Fruit fly (Drosophila melanogaster) whole organism, prepupa: ENCODE data around the gene Cyp9f2.

Experiments used
- Blimp-1 ChIP-seq: fragments of 200-800 bp; sonication (Bioruptor generic); optimal IDR thresholded peaks from 3 replicates; lab custom pipeline; 2017; ENCODE audit warnings: missing biosample characterization, missing genetic modification characterization, mild to moderate bottlenecking, moderate library complexity, missing genetic modification reagents
- CG10631 ChIP-seq: fragments of 200-800 bp; sonication (Bioruptor generic); optimal IDR thresholded peaks from 2 replicates; lab custom pipeline; 2016; ENCODE audit warnings: missing biosample characterization, missing genetic modification characterization
- CG10669 ChIP-seq: fragments of 200-800 bp; sonication (Bioruptor generic); optimal IDR thresholded peaks from 3 replicates; lab custom pipeline; 2018; ENCODE audit warnings: missing biosample characterization, mild to moderate bottlenecking, missing genetic modification characterization, moderate library complexity
- CG11294 ChIP-seq: fragments of 200-800 bp; sonication (Bioruptor generic); IDR thresholded peaks from 2 replicates; pipeline ENCODE4 v1.3.6; 2022; ENCODE audit warnings: missing biosample characterization, missing genetic modification characterization
- CG11762 ChIP-seq: fragments of 200-800 bp; sonication (Bioruptor generic); optimal IDR thresholded peaks from 3 replicates; lab custom pipeline; 2016; ENCODE audit warnings: missing biosample characterization, missing genetic modification characterization; ENCODE audit not compliant: insufficient read depth
- CG15336 ChIP-seq: fragments of 200-800 bp; sonication (Bioruptor generic); IDR thresholded peaks from 2 replicates; pipeline ENCODE4 v1.3.6; 2022; ENCODE audit warnings: missing biosample characterization, missing genetic modification characterization
- CG1621 ChIP-seq: fragments of 200-800 bp; sonication (Bioruptor generic); optimal IDR thresholded peaks from 3 replicates; lab custom pipeline; 2018; ENCODE audit warnings: missing biosample characterization, mild to moderate bottlenecking, missing genetic modification characterization
- CG3032 ChIP-seq: fragments of 200-800 bp; optimal IDR thresholded peaks from 2 replicates; lab custom pipeline; 2019; ENCODE audit warnings: missing biosample characterization, mild to moderate bottlenecking, missing genetic modification characterization, moderate library complexity
- CG32006 ChIP-seq: fragments of 200-800 bp; sonication (Bioruptor generic); optimal IDR thresholded peaks from 3 replicates; lab custom pipeline; 2017; ENCODE audit warnings: missing biosample characterization, mild to moderate bottlenecking, missing genetic modification characterization
- CG34406 ChIP-seq: fragments of 200-800 bp; sonication (Bioruptor generic); optimal IDR thresholded peaks from 3 replicates; lab custom pipeline; 2016; ENCODE audit warnings: missing biosample characterization, missing genetic modification characterization
- CG3919 ChIP-seq: fragments of 200-800 bp; sonication (Bioruptor generic); optimal IDR thresholded peaks from 3 replicates; lab custom pipeline; 2016; ENCODE audit warnings: missing biosample characterization, missing genetic modification characterization
- CG6163 ChIP-seq: fragments of 200-800 bp; sonication (Bioruptor generic); IDR thresholded peaks from 3 replicates; pipeline ENCODE4 v1.3.6; 2022; ENCODE audit warnings: missing biosample characterization, missing genetic modification characterization
- CG6276 ChIP-seq: fragments of 200-800 bp; sonication (Bioruptor generic); optimal IDR thresholded peaks from 2 replicates; lab custom pipeline; 2017; ENCODE audit warnings: missing biosample characterization, mild to moderate bottlenecking, missing genetic modification characterization
- CG6792 ChIP-seq: fragments of 200-800 bp; sonication (Bioruptor generic); optimal IDR thresholded peaks from 3 replicates; lab custom pipeline; 2016; ENCODE audit warnings: missing biosample characterization, missing genetic modification characterization
- CG6808 ChIP-seq: fragments of 200-800 bp; sonication (Bioruptor generic); optimal IDR thresholded peaks from 3 replicates; lab custom pipeline; 2017; ENCODE audit warnings: missing biosample characterization, missing genetic modification characterization, mild to moderate bottlenecking, moderate library complexity, missing genetic modification reagents
- CG6854 ChIP-seq: fragments of 200-800 bp; sonication (Bioruptor generic); optimal IDR thresholded peaks from 2 replicates; lab custom pipeline; 2017; ENCODE audit warnings: missing biosample characterization, mild to moderate bottlenecking, missing genetic modification characterization
- CG8319 ChIP-seq: fragments of 200-800 bp; sonication (Bioruptor generic); optimal IDR thresholded peaks from 3 replicates; lab custom pipeline; 2016; ENCODE audit warnings: missing biosample characterization, missing genetic modification characterization
- CG8632 ChIP-seq: fragments of 200-800 bp; sonication (Bioruptor generic); optimal IDR thresholded peaks from 3 replicates; lab custom pipeline; 2016; ENCODE audit warnings: missing biosample characterization, missing genetic modification characterization
- CG9139 ChIP-seq: fragments of 200-800 bp; sonication (Bioruptor generic); optimal IDR thresholded peaks from 3 replicates; lab custom pipeline; 2017; ENCODE audit warnings: missing biosample characterization, mild to moderate bottlenecking, missing genetic modification characterization
- Eip75B ChIP-seq: fragments of 200-800 bp; sonication (Bioruptor generic); optimal IDR thresholded peaks from 3 replicates; lab custom pipeline; 2016; ENCODE audit warnings: missing biosample characterization, missing genetic modification characterization
- Eip78C ChIP-seq: fragments of 200-800 bp; sonication (Bioruptor generic); peaks from one replicate; lab custom pipeline; 2016; ENCODE audit warnings: missing biosample characterization, missing genetic modification characterization
- Eip93F ChIP-seq: fragments of 200-800 bp; sonication (Bioruptor generic); optimal IDR thresholded peaks from 2 replicates; lab custom pipeline; 2016; ENCODE audit warnings: missing biosample characterization, mild to moderate bottlenecking, missing genetic modification characterization
- Ets96B ChIP-seq: fragments of 200-800 bp; optimal IDR thresholded peaks from 2 replicates; lab custom pipeline; 2019; ENCODE audit warnings: missing biosample characterization, mild to moderate bottlenecking, missing genetic modification characterization, moderate library complexity
- Gug ChIP-seq: fragments of 200-800 bp; sonication (Bioruptor generic); IDR thresholded peaks from 2 replicates; pipeline ENCODE4 v1.3.6; 2022; ENCODE audit warnings: missing biosample characterization, missing genetic modification characterization
- Hr39 ChIP-seq: fragments of 200-800 bp; sonication (Bioruptor generic); optimal IDR thresholded peaks from 2 replicates; lab custom pipeline; 2016; ENCODE audit warnings: missing biosample characterization, missing genetic modification characterization
- Hr4 ChIP-seq: fragments of 200-800 bp; sonication (Bioruptor generic); optimal IDR thresholded peaks from 3 replicates; lab custom pipeline; 2016; ENCODE audit warnings: missing biosample characterization, missing genetic modification characterization
- Lpt ChIP-seq: fragments of 200-800 bp; sonication (Bioruptor generic); optimal IDR thresholded peaks from 3 replicates; lab custom pipeline; 2016; ENCODE audit warnings: missing biosample characterization, missing genetic modification characterization
- Met ChIP-seq: fragments of 200-800 bp; sonication (Bioruptor generic); optimal IDR thresholded peaks from 3 replicates; lab custom pipeline; 2016; ENCODE audit warnings: missing biosample characterization, missing genetic modification characterization
- OdsH ChIP-seq: fragments of 200-800 bp; sonication (Bioruptor generic); optimal IDR thresholded peaks from 3 replicates; lab custom pipeline; 2016; ENCODE audit warnings: missing biosample characterization, missing genetic modification characterization
- Sox102F ChIP-seq: fragments of 200-800 bp; sonication (Bioruptor generic); optimal IDR thresholded peaks from 2 replicates; lab custom pipeline; 2016; ENCODE audit warnings: missing biosample characterization, mild to moderate bottlenecking, missing genetic modification characterization
- Sox14 ChIP-seq: fragments of 200-800 bp; sonication (Bioruptor generic); optimal IDR thresholded peaks from 3 replicates; lab custom pipeline; 2016; ENCODE audit warnings: missing biosample characterization, missing genetic modification characterization
- Sox15 ChIP-seq: fragments of 200-800 bp; sonication (Bioruptor generic); optimal IDR thresholded peaks from 3 replicates; lab custom pipeline; 2016; ENCODE audit warnings: missing biosample characterization, missing genetic modification characterization
- cyc ChIP-seq: fragments of 200-800 bp; sonication (Bioruptor generic); optimal IDR thresholded peaks from 3 replicates; lab custom pipeline; 2016; ENCODE audit warnings: missing biosample characterization, missing genetic modification characterization
- dac ChIP-seq: fragments of 200-800 bp; sonication (Bioruptor generic); optimal IDR thresholded peaks from 2 replicates; lab custom pipeline; 2017; ENCODE audit warnings: missing biosample characterization, mild to moderate bottlenecking, missing genetic modification characterization
- dsx ChIP-seq: fragments of 200-800 bp; optimal IDR thresholded peaks from 3 replicates; lab custom pipeline; 2019; ENCODE audit warnings: missing biosample characterization, mild to moderate bottlenecking, missing genetic modification characterization, moderate library complexity; ENCODE audit not compliant: poor library complexity, severe bottlenecking
- eg ChIP-seq: fragments of 200-800 bp; sonication (Bioruptor generic); IDR thresholded peaks from 3 replicates; pipeline ENCODE4 v1.3.6; 2022; ENCODE audit warnings: missing biosample characterization, missing genetic modification characterization
- esn ChIP-seq: fragments of 200-800 bp; sonication (Bioruptor generic); optimal IDR thresholded peaks from 2 replicates; lab custom pipeline; 2016; ENCODE audit warnings: missing biosample characterization, mild to moderate bottlenecking, missing genetic modification characterization, moderate library complexity
- fd59A ChIP-seq: fragments of 200-800 bp; sonication (Bioruptor generic); optimal IDR thresholded peaks from 2 replicates; lab custom pipeline; 2017; ENCODE audit warnings: missing biosample characterization, mild to moderate bottlenecking, missing genetic modification characterization, missing genetic modification reagents
- fd85E ChIP-seq: fragments of 200-800 bp; sonication (Bioruptor generic); optimal IDR thresholded peaks from 3 replicates; lab custom pipeline; 2016; ENCODE audit warnings: missing biosample characterization, missing genetic modification characterization
- fkh ChIP-seq: fragments of 200-800 bp; sonication (Bioruptor generic); optimal IDR thresholded peaks from 3 replicates; lab custom pipeline; 2017; ENCODE audit warnings: missing biosample characterization, mild to moderate bottlenecking, missing genetic modification characterization, moderate library complexity
- net ChIP-seq: fragments of 200-800 bp; sonication (Bioruptor generic); optimal IDR thresholded peaks from 3 replicates; lab custom pipeline; 2016; ENCODE audit warnings: missing biosample characterization, missing genetic modification characterization
- pdm3 ChIP-seq: fragments of 200-800 bp; sonication (Bioruptor generic); optimal IDR thresholded peaks from 3 replicates; lab custom pipeline; 2016; ENCODE audit warnings: missing biosample characterization, missing genetic modification characterization
- spab ChIP-seq: fragments of 200-800 bp; sonication (Bioruptor generic); optimal IDR thresholded peaks from 2 replicates; lab custom pipeline; 2017; ENCODE audit warnings: missing biosample characterization, mild to moderate bottlenecking, missing genetic modification characterization, missing genetic modification reagents
- svp ChIP-seq: fragments of 200-800 bp; sonication (Bioruptor generic); peaks from one replicate; lab custom pipeline; 2016; ENCODE audit warnings: missing biosample characterization, missing genetic modification characterization
- topi ChIP-seq: fragments of 200-800 bp; sonication (Bioruptor generic); optimal IDR thresholded peaks from 3 replicates; lab custom pipeline; 2016; ENCODE audit warnings: missing biosample characterization, missing genetic modification characterization

Cyp9f2 gene

DNA sequence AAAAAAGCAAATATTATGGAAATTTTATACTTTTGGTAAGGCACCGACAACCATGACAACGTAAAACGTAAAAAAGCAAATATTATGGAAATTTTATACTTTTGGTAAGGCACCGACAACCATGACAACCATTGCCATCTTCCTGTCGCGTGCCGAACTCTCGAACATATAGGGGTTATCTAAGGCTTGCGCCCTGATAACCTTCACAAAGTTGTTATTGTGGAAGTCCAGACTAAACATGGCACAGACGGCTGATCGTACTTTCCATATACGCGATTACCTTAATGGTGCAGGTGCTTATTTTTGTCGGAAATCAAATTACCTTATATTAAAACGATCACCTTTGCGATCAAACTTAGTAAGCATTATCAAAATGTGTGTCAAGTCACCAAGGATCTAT is 39.6 kb upstream of the Cyp9f2 start:
- no peak for TF ChIP-seq CG6792
- TF ChIP-seq Gug (GFP tag; lab: Robert Waterston, UW) = no peak
- no peak for TF ChIP-seq CG15336 (GFP tag; lab: Robert Waterston, UW)
- no peak for TF ChIP-seq CG10631
- peak; percentile 95 for TF ChIP-seq svp (GFP tag; lab: Kevin White, UChicago)

DNA sequence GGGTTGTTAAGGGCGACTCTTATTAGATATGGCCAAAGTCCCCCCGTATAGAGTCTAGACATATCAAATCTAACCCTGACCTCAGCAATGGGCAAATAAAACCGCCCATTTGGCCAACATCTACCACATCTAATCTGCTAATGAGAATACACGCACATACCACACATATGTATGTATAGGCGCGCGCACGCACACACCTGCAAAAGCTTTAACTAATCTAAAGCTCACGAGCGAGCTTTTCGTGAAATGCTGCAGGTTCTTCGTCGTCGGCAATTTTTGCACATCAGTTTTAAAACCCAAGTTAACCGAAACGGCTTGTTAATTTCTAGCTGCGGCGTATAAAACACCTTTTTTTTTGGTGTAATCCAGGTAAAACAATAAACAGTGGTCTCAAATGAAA is 37.9 kb upstream of the Cyp9f2 start:
- TF ChIP-seq dsx (GFP tag; lab: Kevin White, UChicago) (no peak), CG6808 (no peak), CG10631 (no peak), CG6792 (no peak), Gug (GFP tag; lab: Robert Waterston, UW) (no peak), Blimp-1 (GFP tag; lab: Kevin White, UChicago) (no peak), net (no peak), CG11294 (no peak), Sox102F (GFP tag; lab: Kevin White, UChicago) (no peak), Lpt (GFP tag; lab: Kevin White, UChicago) (no peak), OdsH (GFP tag; lab: Kevin White, UChicago) (no peak), CG32006 (GFP tag; lab: Kevin White, UChicago) (no peak), fd59A (GFP tag; lab: Kevin White, UChicago) (no peak), Sox14 (GFP tag; lab: Kevin White, UChicago) (no peak), svp (GFP tag; lab: Kevin White, UChicago) (no peak), CG6276 (GFP tag; lab: Kevin White, UChicago) (no peak), CG6854 (no peak), Met (no peak), CG8632 (GFP tag; lab: Kevin White, UChicago) (no peak)

DNA sequence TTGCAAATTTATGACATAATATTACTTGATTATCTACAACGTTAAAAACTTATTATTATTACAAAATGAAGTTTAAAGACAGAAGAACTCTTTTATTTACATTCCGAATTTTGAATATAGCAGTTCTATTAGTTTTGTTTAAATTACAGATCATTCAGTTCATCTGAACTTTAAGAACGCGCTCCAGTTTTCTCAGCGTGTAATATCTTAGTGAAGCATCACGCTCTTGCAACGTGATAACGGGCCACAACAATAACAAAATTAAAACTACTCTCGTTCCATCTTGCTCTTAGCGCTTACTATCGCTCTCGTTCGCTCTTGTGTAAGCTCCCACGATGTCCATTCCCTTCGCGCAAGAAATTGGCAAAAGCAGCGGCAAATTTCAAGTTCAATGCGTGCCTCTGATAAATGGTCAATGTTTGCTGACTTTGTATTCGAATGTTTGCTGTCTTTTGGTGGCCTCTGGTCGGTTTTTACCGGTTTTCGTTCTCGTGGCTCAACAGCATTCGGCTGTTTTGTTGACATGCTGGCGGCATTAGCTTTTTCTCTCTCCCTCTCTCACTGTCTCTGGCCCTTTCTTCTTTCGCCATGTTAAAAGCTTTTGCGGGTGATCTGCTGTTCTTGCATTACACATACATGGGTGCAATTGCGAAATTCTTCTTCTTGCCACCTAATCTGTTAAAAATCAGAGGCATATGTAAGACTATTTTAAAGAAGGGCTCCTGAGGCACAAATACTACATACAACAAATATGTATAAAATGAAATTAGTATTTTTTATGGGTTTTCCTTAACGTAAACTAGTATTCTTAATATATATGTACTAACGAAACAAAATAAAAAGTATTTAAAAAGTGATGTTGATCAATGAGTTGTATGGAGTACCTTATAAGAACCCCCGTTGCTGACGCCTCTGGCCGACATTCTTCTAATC is 37.0 kb upstream of the Cyp9f2 start:
- TF ChIP-seq fd85E (GFP tag; lab: Kevin White, UChicago) (no peak), OdsH (GFP tag; lab: Kevin White, UChicago) (peak; percentile 54), Blimp-1 (GFP tag; lab: Kevin White, UChicago) (no peak), dac (GFP tag; lab: Kevin White, UChicago) (peak; percentile 12), pdm3 (GFP tag; lab: Kevin White, UChicago) (peak; percentile 70), Ets96B (tag; lab: Kevin White, UChicago) (peak; percentile 58), Sox15 (GFP tag; lab: Kevin White, UChicago) (no peak), Eip93F (GFP tag; lab: Kevin White, UChicago) (no peak), Eip78C (peak; percentile 94), CG11762 (GFP tag; lab: Kevin White, UChicago) (peak; percentile 11), CG11294 (no peak), CG6854 (peak; percentile 42), CG8632 (GFP tag; lab: Kevin White, UChicago) (no peak), spab (GFP tag; lab: Kevin White, UChicago) (no peak), Eip75B (peak; percentile 51), CG10669 (GFP tag; lab: Kevin White, UChicago) (peak; percentile 40), fkh (GFP tag; lab: Kevin White, UChicago) (peak; percentile 68), cyc (peak; percentile 14), CG9139 (no peak), CG3032 (tag; lab: Kevin White, UChicago) (peak; percentile 29), CG6808 (peak; percentile 41), CG6163 (GFP tag; lab: Robert Waterston, UW) (peak; percentile 63; the same call in 2 of the 3 replicates), eg (GFP tag; lab: Robert Waterston, UW) (peak; percentile 60; the same call in 1 of the 3 replicates), CG15336 (GFP tag; lab: Robert Waterston, UW) (peak; percentile 68), Hr39 (GFP tag; lab: Kevin White, UChicago) (peak; percentile 46), Met (peak; percentile 63), topi (peak; percentile 50), CG6792 (peak; percentile 19), CG1621 (tag; lab: Kevin White, UChicago) (no peak), CG8319 (no peak), Hr4 (GFP tag; lab: Kevin White, UChicago) (peak; percentile 67), esn (GFP tag; lab: Kevin White, UChicago) (peak; percentile 54), CG34406 (GFP tag; lab: Kevin White, UChicago) (peak; percentile 42), CG3919 (GFP tag; lab: Kevin White, UChicago) (peak; percentile 56)
